Fruit fly (Drosophila melanogaster): Measurements from ENCODE around the gene Hsc70-3.

Hsc70-3 gene

dm6 chrX:11806867-11807747, at the start of gene Hsc70-3 (continued):
- TF ChIP-seq CTCF (GFP tag; optimal IDR thresholded peaks at IDR 0.05) (no peak), slou (GFP tag; optimal IDR thresholded peaks at IDR 0.05) (no peak), knrl (GFP tag; IDR thresholded peaks at IDR 0.05; ENCODE audit: partially characterized antibody) (peak; percentile 74; the same call in 2 of the 3 replicates), CG32532 (GFP tag; IDR thresholded peaks at IDR 0.05) (0 out of 2 replicates have a peak, but pooled peaks have one; percentile 13), Nf-YB (GFP tag; optimal IDR thresholded peaks at IDR 0.05) (no peak), nerfin-2 (GFP tag; IDR thresholded peaks at IDR 0.05; ENCODE audit: partially characterized antibody) (peak; percentile 62), sob (GFP tag; IDR thresholded peaks at IDR 0.05) (no peak), CG31441 (GFP tag; IDR thresholded peaks at IDR 0.05) (peak; percentile 25; the same call in 1 of the 2 replicates), lilli (GFP tag; optimal IDR thresholded peaks at IDR 0.05) (no peak), vfl (GFP tag; optimal IDR thresholded peaks at IDR 0.05) (no peak), CkIIα-i1 (GFP tag; IDR thresholded peaks at IDR 0.05) (no peak), CG2116 (GFP tag; optimal IDR thresholded peaks at IDR 0.05) (peak; percentile 46), TFAM (GFP tag; optimal IDR thresholded peaks at IDR 0.05) (no peak), ham (GFP tag; IDR thresholded peaks at IDR 0.05) (no peak), Vsx1 (GFP tag; optimal IDR thresholded peaks at IDR 0.05) (peak; percentile 12), CG17568 (GFP tag; optimal IDR thresholded peaks at IDR 0.05) (peak; percentile 77), gce (GFP tag; IDR thresholded peaks at IDR 0.05) (no peak), CG14441 (GFP tag; IDR thresholded peaks at IDR 0.05) (no peak), Blimp-1 (GFP tag; optimal IDR thresholded peaks at IDR 0.05) (peak; percentile 72), Med (GFP tag) (peak; percentile 89), CG8944 (GFP tag; optimal IDR thresholded peaks at IDR 0.05) (no peak), Stat92E (GFP tag; optimal IDR thresholded peaks at IDR 0.05) (no peak), bowl (GFP tag; IDR thresholded peaks at IDR 0.05) (no peak), zfh2 (GFP tag; optimal IDR thresholded peaks at IDR 0.05) (no peak), CG15269 (tag; optimal IDR thresholded peaks at IDR 0.05) (peak; percentile 13), caup (GFP tag; optimal IDR thresholded peaks at IDR 0.05; ENCODE audit: severe bottlenecking) (no peak), CG8359 (GFP tag; optimal IDR thresholded peaks at IDR 0.05; ENCODE audit: borderline replicate concordance) (peak; percentile 37), Hr3 (GFP tag; optimal IDR thresholded peaks at IDR 0.05) (no peak), CG7928 (GFP tag; optimal IDR thresholded peaks at IDR 0.05) (no peak), HLH54F (GFP tag; optimal IDR thresholded peaks at IDR 0.05) (no peak), Gsc (GFP tag; IDR thresholded peaks at IDR 0.05) (no peak), CG11696 (GFP tag; IDR thresholded peaks at IDR 0.05) (no peak), prd (optimal IDR thresholded peaks at IDR 0.05) (no peak), prd (GFP tag; IDR thresholded peaks at IDR 0.05) (no peak), esg (GFP tag; conservative IDR thresholded peaks at IDR 0.05) (no peak), wor (GFP tag; IDR thresholded peaks at IDR 0.05) (no peak), bsh (GFP tag; optimal IDR thresholded peaks at IDR 0.05) (peak in 1 of 2 experiments; percentile 70), chinmo (GFP tag; IDR thresholded peaks at IDR 0.05; ENCODE audit: partially characterized antibody) (0 out of 4 replicates have a peak, but pooled peaks have one; percentile 74), NK7.1 (GFP tag; optimal IDR thresholded peaks at IDR 0.05) (no peak), CG8765 (GFP tag; IDR thresholded peaks at IDR 0.05) (no peak), Rfx (GFP tag; IDR thresholded peaks at IDR 0.05) (0 out of 2 replicates have a peak, but pooled peaks have one; percentile 3), tll (GFP tag; optimal IDR thresholded peaks at IDR 0.05) (peak in 1 of 2 experiments; percentile 2), CG6272 (GFP tag; IDR thresholded peaks at IDR 0.05) (no peak), CG15073 (GFP tag; optimal IDR thresholded peaks at IDR 0.05) (no peak), Lpt (GFP tag; optimal IDR thresholded peaks at IDR 0.05) (no peak), CG17186 (GFP tag; optimal IDR thresholded peaks at IDR 0.05) (no peak), CG3838 (GFP tag; optimal IDR thresholded peaks at IDR 0.05) (no peak), ewg (GFP tag; optimal IDR thresholded peaks at IDR 0.05) (no peak), ap (GFP tag; IDR thresholded peaks at IDR 0.05) (no peak)
